Worm (Caenorhabditis elegans) whole organism, midembryonic: ENCODE results near the gene scl-12.

Experiments used
- T22C8.4 ChIP-seq: fragments of 200-800 bp; sonication (Bioruptor generic); IDR thresholded peaks from 2 replicates; pipeline ENCODE4 v1.3.6; 2022; ENCODE audit warnings: missing genetic modification characterization, missing compliant biosample characterization
- cog-1 ChIP-seq: sonication (generic microtip); optimal IDR thresholded peaks from 2 replicates; lab custom pipeline; 2016; ENCODE audit warnings: missing genetic modification characterization, missing compliant biosample characterization
- flt-1 ChIP-seq: fragments of 200-800 bp; sonication (Bioruptor generic); IDR thresholded peaks from 2 replicates; pipeline ENCODE4 v1.3.6; 2022; ENCODE audit warnings: missing genetic modification characterization, missing compliant biosample characterization
- klf-2 ChIP-seq: fragments of 200-800 bp; sonication (Bioruptor generic); conservative IDR thresholded peaks from 2 replicates; pipeline ENCODE4 v1.3.6; 2022; ENCODE audit warnings: missing genetic modification reagents, missing genetic modification characterization, missing compliant biosample characterization
- med-1 ChIP-seq: sonication (generic microtip); optimal IDR thresholded peaks from 2 replicates; lab custom pipeline; 2017; ENCODE audit warnings: missing genetic modification characterization, mild to moderate bottlenecking, missing compliant biosample characterization, antibody characterized with exemption, missing genetic modification reagents; ENCODE audit not compliant: insufficient read depth
- ref-1 ChIP-seq: fragments of 200-800 bp; sonication (Bioruptor generic); conservative IDR thresholded peaks from 2 replicates; pipeline ENCODE4 v1.3.6; 2022; ENCODE audit warnings: missing genetic modification reagents, missing genetic modification characterization, missing compliant biosample characterization
- tab-1 ChIP-seq: fragments of 200-800 bp; sonication (Bioruptor generic); IDR thresholded peaks from 2 replicates; pipeline ENCODE4 v1.3.6; 2022; ENCODE audit warnings: missing genetic modification characterization, missing compliant biosample characterization
- ztf-23 ChIP-seq: fragments of 200-800 bp; sonication (Bioruptor generic); IDR thresholded peaks from 2 replicates; pipeline ENCODE4 v1.3.6; 2022; ENCODE audit warnings: missing genetic modification reagents, missing genetic modification characterization, missing compliant biosample characterization
- ztf-29 ChIP-seq: fragments of 200-800 bp; sonication (Bioruptor generic); IDR thresholded peaks from 2 replicates; pipeline ENCODE4 v1.3.6; 2022; ENCODE audit warnings: missing genetic modification reagents, missing genetic modification characterization, missing compliant biosample characterization

- TF ChIP-seq flt-1 (GFP tag; lab: Robert Waterston, UW) (no peak), ztf-23 (GFP tag; lab: Robert Waterston, UW) (no peak), klf-2 (GFP tag; lab: Robert Waterston, UW) (no peak), cog-1 (tag; lab: Kevin White, UChicago) (no peak), ztf-29 (GFP tag; lab: Robert Waterston, UW) (no peak), T22C8.4 (GFP tag; lab: Robert Waterston, UW) (no peak), med-1 (GFP tag; lab: Kevin White, UChicago) (no peak), tab-1 (GFP tag; lab: Robert Waterston, UW) (no peak), ref-1 (GFP tag; lab: Robert Waterston, UW) (no peak)
Observed at ce11 chrV:3788538-3788937, 23.9 kb upstream of the scl-12 start.
